Fruit fly (Drosophila melanogaster) whole organism, embryonic: ENCODE measurements around the gene slif.

Experiments
- Ada2b ChIP-seq: fragments of 200-800 bp; sonication (Bioruptor generic); IDR thresholded peaks from 2 replicates; pipeline ENCODE4 v1.3.6; 2022; ENCODE audit warnings: missing biosample characterization, missing genetic modification characterization
- Antp ChIP-seq: fragments of 200-800 bp; sonication (Bioruptor generic); optimal IDR thresholded peaks from 3 replicates; lab custom pipeline; 2016; ENCODE audit warnings: missing biosample characterization, missing genetic modification characterization
- Atf-2 ChIP-seq: fragments of 200-800 bp; sonication (Bioruptor generic); optimal IDR thresholded peaks from 2 replicates; lab custom pipeline; 2016; ENCODE audit warnings: missing biosample characterization, missing genetic modification characterization
- CG10565 ChIP-seq: fragments of 200-800 bp; sonication (Bioruptor generic); optimal IDR thresholded peaks from 3 replicates; lab custom pipeline; 2016; ENCODE audit warnings: missing biosample characterization, mild to moderate bottlenecking, missing genetic modification characterization
- CG11093 ChIP-seq: fragments of 200-800 bp; sonication (Bioruptor generic); IDR thresholded peaks from 3 replicates; pipeline ENCODE4 v1.3.6; 2022; ENCODE audit warnings: missing biosample characterization, missing genetic modification characterization
- CG11398 ChIP-seq: fragments of 200-800 bp; sonication (Bioruptor generic); optimal IDR thresholded peaks from 2 replicates; lab custom pipeline; 2016; ENCODE audit warnings: missing biosample characterization, missing genetic modification characterization
- CG11456 ChIP-seq: fragments of 200-800 bp; sonication (Bioruptor generic); IDR thresholded peaks from 3 replicates; pipeline ENCODE4 v1.3.6; 2022; ENCODE audit warnings: missing biosample characterization, missing genetic modification characterization
- CG11696 ChIP-seq: fragments of 200-800 bp; sonication (Bioruptor generic); IDR thresholded peaks from 2 replicates; pipeline ENCODE4 v1.3.6; 2022; ENCODE audit warnings: missing biosample characterization, missing genetic modification characterization
- CG12104 ChIP-seq: fragments of 200-800 bp; sonication (Bioruptor generic); optimal IDR thresholded peaks from 3 replicates; lab custom pipeline; 2016; ENCODE audit warnings: missing biosample characterization, missing genetic modification characterization
- CG12219 ChIP-seq: fragments of 200-800 bp; sonication (Bioruptor generic); optimal IDR thresholded peaks from 3 replicates; lab custom pipeline; 2018; ENCODE audit warnings: missing biosample characterization, mild to moderate bottlenecking, missing genetic modification characterization
- CG16815 ChIP-seq: fragments of 200-800 bp; sonication (Bioruptor generic); optimal IDR thresholded peaks from 3 replicates; lab custom pipeline; 2017; ENCODE audit warnings: missing biosample characterization, mild to moderate bottlenecking, missing genetic modification characterization
- CG17361 ChIP-seq: fragments of 200-800 bp; sonication (Bioruptor generic); IDR thresholded peaks from 3 replicates; pipeline ENCODE4 v1.3.6; 2022; ENCODE audit warnings: missing biosample characterization, missing genetic modification characterization
- CG18764 ChIP-seq: fragments of 200-800 bp; sonication (Bioruptor generic); optimal IDR thresholded peaks from 3 replicates; lab custom pipeline; 2016; ENCODE audit warnings: missing biosample characterization, missing genetic modification characterization
- CG2116 ChIP-seq: fragments of 200-800 bp; sonication (Bioruptor generic); optimal IDR thresholded peaks from 3 replicates; lab custom pipeline; 2018; ENCODE audit warnings: missing biosample characterization, mild to moderate bottlenecking, missing genetic modification characterization
- CG2129 ChIP-seq: fragments of 200-800 bp; sonication (Bioruptor generic); IDR thresholded peaks from 2 replicates; pipeline ENCODE4 v1.3.6; 2022; ENCODE audit warnings: missing biosample characterization, missing genetic modification characterization; ENCODE audit not compliant: partially characterized antibody
- CG2678 ChIP-seq: fragments of 200-800 bp; sonication (Bioruptor generic); optimal IDR thresholded peaks from 3 replicates; lab custom pipeline; 2019; ENCODE audit warnings: missing biosample characterization, mild to moderate bottlenecking, missing genetic modification characterization, moderate library complexity
- CG30431 ChIP-seq: fragments of 200-800 bp; sonication (Bioruptor generic); optimal IDR thresholded peaks from 2 replicates; lab custom pipeline; 2017; ENCODE audit warnings: missing biosample characterization, missing genetic modification characterization
- CG3281 ChIP-seq: fragments of 200-800 bp; sonication (Bioruptor generic); optimal IDR thresholded peaks from 3 replicates; lab custom pipeline; 2017; ENCODE audit warnings: missing biosample characterization, mild to moderate bottlenecking, missing genetic modification characterization
- CG3726 ChIP-seq: fragments of 200-800 bp; sonication (Bioruptor generic); IDR thresholded peaks from 3 replicates; pipeline ENCODE4, ENCODE4 v1.3.6; 2022; ENCODE audit warnings: missing biosample characterization, missing genetic modification characterization
- CG6683 ChIP-seq: fragments of 200-800 bp; sonication (Bioruptor generic); optimal IDR thresholded peaks from 2 replicates; lab custom pipeline; 2017; ENCODE audit warnings: missing biosample characterization, mild to moderate bottlenecking, missing genetic modification characterization, missing genetic modification reagents
- CG7786 ChIP-seq: fragments of 200-800 bp; sonication (Bioruptor generic); optimal IDR thresholded peaks from 2 replicates; lab custom pipeline; 2016; ENCODE audit warnings: missing biosample characterization, missing genetic modification characterization
- CG7839 ChIP-seq: fragments of 200-800 bp; sonication (Bioruptor generic); optimal IDR thresholded peaks from 3 replicates; lab custom pipeline; 2018; ENCODE audit warnings: missing biosample characterization, mild to moderate bottlenecking, missing genetic modification characterization, moderate library complexity
- CG9817 ChIP-seq: fragments of 200-800 bp; sonication (Bioruptor generic); optimal IDR thresholded peaks from 2 replicates; lab custom pipeline; 2018; ENCODE audit warnings: missing biosample characterization, mild to moderate bottlenecking, missing genetic modification characterization, moderate library complexity
- CG9876 ChIP-seq: fragments of 200-800 bp; sonication (Bioruptor generic); optimal IDR thresholded peaks from 2 replicates; lab custom pipeline; 2016; ENCODE audit warnings: missing biosample characterization, missing genetic modification characterization
- Dfd ChIP-seq, 2 experiments: fragments of >200 bp; optimal IDR thresholded peaks; 2 replicates each; lab custom pipeline; 2017; ENCODE audit warnings: missing biosample characterization in 2 of 2, missing genetic modification characterization in 2 of 2
- Dip3 ChIP-seq: fragments of 200-800 bp; sonication (Bioruptor generic); optimal IDR thresholded peaks from 3 replicates; lab custom pipeline; 2016; ENCODE audit warnings: missing biosample characterization, missing genetic modification characterization
- Fer1 ChIP-seq: fragments of 200-800 bp; sonication (Bioruptor generic); optimal IDR thresholded peaks from 2 replicates; lab custom pipeline; 2017; ENCODE audit warnings: missing biosample characterization, mild to moderate bottlenecking, missing genetic modification characterization
- Hey ChIP-seq: fragments of 200-800 bp; sonication (Bioruptor generic); optimal IDR thresholded peaks from 3 replicates; lab custom pipeline; 2018; ENCODE audit warnings: missing biosample characterization, mild to moderate bottlenecking, missing genetic modification characterization
- Hr3 ChIP-seq: fragments of 200-800 bp; sonication (Bioruptor generic); optimal IDR thresholded peaks from 3 replicates; lab custom pipeline; 2016; ENCODE audit warnings: missing biosample characterization, missing genetic modification characterization
- Lhr ChIP-seq: fragments of 200-800 bp; sonication (Bioruptor generic); optimal IDR thresholded peaks from 3 replicates; lab custom pipeline; 2017; ENCODE audit warnings: mild to moderate bottlenecking, missing biosample characterization, missing genetic modification reagents, missing genetic modification characterization
- Lpt ChIP-seq: fragments of >200 bp; optimal IDR thresholded peaks from 2 replicates; lab custom pipeline; 2018; ENCODE audit warnings: missing biosample characterization, missing genetic modification characterization
- MTF-1 ChIP-seq: fragments of 200-800 bp; sonication (Bioruptor generic); optimal IDR thresholded peaks from 2 replicates; lab custom pipeline; 2018; ENCODE audit warnings: missing biosample characterization, mild to moderate bottlenecking, missing genetic modification characterization, borderline replicate concordance
- Nf-YB ChIP-seq: fragments of 200-800 bp; sonication (Bioruptor generic); optimal IDR thresholded peaks from 3 replicates; lab custom pipeline; 2019; ENCODE audit warnings: missing biosample characterization, mild to moderate bottlenecking, missing genetic modification characterization, moderate library complexity
- aop ChIP-seq: fragments of 200-800 bp; sonication (Bioruptor generic); IDR thresholded peaks from 2 replicates; pipeline ENCODE4 v1.3.6; 2022; ENCODE audit warnings: missing biosample characterization, missing genetic modification characterization
- cad ChIP-seq: fragments of >200 bp; optimal IDR thresholded peaks from 2 replicates; lab custom pipeline; 2017; ENCODE audit warnings: missing biosample characterization, missing genetic modification characterization
- caup ChIP-seq: fragments of 200-800 bp; sonication (Bioruptor generic); optimal IDR thresholded peaks from 3 replicates; lab custom pipeline; 2017; ENCODE audit warnings: missing biosample characterization, mild to moderate bottlenecking, missing genetic modification characterization, moderate library complexity; ENCODE audit not compliant: severe bottlenecking
- dan ChIP-seq: fragments of 200-800 bp; sonication (Bioruptor generic); IDR thresholded peaks from 2 replicates; pipeline ENCODE4 v1.3.6; 2022; ENCODE audit warnings: missing biosample characterization, missing genetic modification characterization
- ems ChIP-seq: fragments of 200-800 bp; sonication (Bioruptor generic); optimal IDR thresholded peaks from 3 replicates; lab custom pipeline; 2016; ENCODE audit warnings: missing biosample characterization, missing genetic modification characterization
- kni ChIP-seq: fragments of 200-800 bp; sonication (Bioruptor generic); optimal IDR thresholded peaks from 3 replicates; lab custom pipeline; 2017; ENCODE audit warnings: mild to moderate bottlenecking, missing biosample characterization, missing genetic modification reagents, missing genetic modification characterization
- lilli ChIP-seq: fragments of 200-800 bp; sonication (Bioruptor generic); optimal IDR thresholded peaks from 3 replicates; lab custom pipeline; 2016; ENCODE audit warnings: missing biosample characterization, missing genetic modification characterization
- maf-S ChIP-seq: fragments of 200-800 bp; sonication (Bioruptor generic); optimal IDR thresholded peaks from 2 replicates; lab custom pipeline; 2016; ENCODE audit warnings: missing biosample characterization, missing genetic modification characterization
- nerfin-2 ChIP-seq: fragments of 200-800 bp; sonication (Bioruptor generic); IDR thresholded peaks from 2 replicates; pipeline ENCODE4 v1.3.6; 2022; ENCODE audit warnings: missing biosample characterization, missing genetic modification characterization; ENCODE audit not compliant: partially characterized antibody
- pnt ChIP-seq: fragments of 200-800 bp; sonication (Bioruptor generic); optimal IDR thresholded peaks from 3 replicates; lab custom pipeline; 2016; ENCODE audit warnings: missing biosample characterization, missing genetic modification characterization
- sc ChIP-seq, 3 experiments: fragments of >200 bp in 2 of 3; fragments of 200-800 bp in 1 of 3; sonication (Bioruptor generic) in 1 of 3; optimal IDR thresholded peaks; 2 replicates in 2 of 3; 3 replicates in 1 of 3; lab custom pipeline; 2017; ENCODE audit warnings: mild to moderate bottlenecking in 1 of 3, missing biosample characterization in 1 of 3, missing genetic modification characterization in 1 of 3, missing genetic modification reagents in 1 of 3
- sisA ChIP-seq: fragments of 200-800 bp; sonication (Bioruptor generic); IDR thresholded peaks from 2 replicates; pipeline ENCODE4 v1.3.6; 2022; ENCODE audit warnings: missing biosample characterization, missing genetic modification characterization
- tap ChIP-seq: fragments of 200-800 bp; optimal IDR thresholded peaks from 3 replicates; lab custom pipeline; 2019; ENCODE audit warnings: missing biosample characterization, mild to moderate bottlenecking, missing genetic modification characterization, moderate library complexity
- tin ChIP-seq: fragments of 200-800 bp; sonication (Bioruptor generic); optimal IDR thresholded peaks from 3 replicates; lab custom pipeline; 2016; ENCODE audit warnings: missing biosample characterization, missing genetic modification characterization
- tio ChIP-seq: fragments of 200-800 bp; sonication (Bioruptor generic); optimal IDR thresholded peaks from 2 replicates; lab custom pipeline; 2017; ENCODE audit warnings: missing biosample characterization, missing genetic modification characterization, inconsistent platforms
- trh ChIP-seq: fragments of 200-800 bp; sonication (Bioruptor generic); optimal IDR thresholded peaks from 2 replicates; lab custom pipeline; 2016; ENCODE audit warnings: missing biosample characterization, missing genetic modification characterization
- vnd ChIP-seq: fragments of 200-800 bp; sonication (Bioruptor generic); IDR thresholded peaks from 3 replicates; pipeline ENCODE4 v1.3.6; 2022; ENCODE audit warnings: missing biosample characterization, missing genetic modification characterization; ENCODE audit not compliant: partially characterized antibody
- vvl ChIP-seq: fragments of 200-800 bp; sonication (Bioruptor generic); IDR thresholded peaks from 2 replicates; pipeline ENCODE4 v1.3.6; 2022; ENCODE audit warnings: missing biosample characterization, missing genetic modification characterization

slif gene

DNA sequence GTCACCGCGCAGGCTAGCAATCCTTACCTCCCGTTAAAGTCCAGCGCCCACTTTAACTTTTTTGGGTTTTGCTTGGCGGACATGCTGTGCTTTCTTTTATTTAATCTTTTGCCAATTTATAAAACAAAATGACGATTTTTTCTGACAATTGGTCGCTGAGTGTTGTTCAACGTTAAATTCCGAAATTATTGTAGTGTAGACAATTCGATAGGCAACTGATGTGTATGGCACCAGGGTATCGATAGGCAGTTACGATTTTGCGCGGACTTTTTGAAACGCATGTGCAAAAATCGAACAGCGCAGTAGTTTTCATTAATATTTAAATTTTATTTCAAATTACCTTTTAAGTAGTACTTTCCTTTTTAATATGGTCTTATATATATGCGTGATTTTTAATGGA, 12.8 kb upstream of the slif start, which contains the start of gene EMC4 (continued):
- TF ChIP-seq CG6683, result peak; percentile 43
- peak; percentile 40 for TF ChIP-seq CG7839
- no peak for TF ChIP-seq Nf-YB (GFP tag; lab: Kevin White, UChicago)
- TF ChIP-seq lilli, result peak; percentile 74
- no peak for TF ChIP-seq sc (optimal IDR thresholded peaks at IDR 0.05; lab: Kevin White, UChicago)
- no peak for TF ChIP-seq sc (GFP tag; optimal IDR thresholded peaks at IDR 0.05; lab: Kevin White, UChicago)
- TF ChIP-seq Lhr, result peak; percentile 17
- TF ChIP-seq Hr3, result peak; percentile 28
- peak; percentile 27; the same call in 1 of the 3 replicates for TF ChIP-seq CG17361 (GFP tag; lab: Robert Waterston, UW)
- TF ChIP-seq Hey (tag; lab: Kevin White, UChicago), result no peak
- TF ChIP-seq CG11093 (GFP tag; lab: Robert Waterston, UW), result no peak
- no peak for TF ChIP-seq tap (tag; lab: Kevin White, UChicago)
- peak; percentile 40 for TF ChIP-seq Antp (GFP tag; lab: Kevin White, UChicago)
- no peak for TF ChIP-seq sisA (GFP tag; lab: Robert Waterston, UW)
- TF ChIP-seq CG12104 (GFP tag; lab: Kevin White, UChicago), result no peak
- no peak for TF ChIP-seq CG30431 (GFP tag; lab: Kevin White, UChicago)
- TF ChIP-seq trh, result no peak
- TF ChIP-seq nerfin-2 (GFP tag; lab: Robert Waterston, UW), result peak; percentile 40; the same call in 1 of the 2 replicates
- TF ChIP-seq CG3726, result no peak
- TF ChIP-seq Ada2b (GFP tag; lab: Robert Waterston, UW), result no peak
- peak; percentile 58 for TF ChIP-seq CG7786 (GFP tag; lab: Kevin White, UChicago)
- TF ChIP-seq tin (GFP tag; lab: Kevin White, UChicago), result peak; percentile 51
- no peak for TF ChIP-seq CG11696 (GFP tag; lab: Robert Waterston, UW)
- TF ChIP-seq Lpt (GFP tag; lab: Kevin White, UChicago), result no peak
- no peak for TF ChIP-seq MTF-1 (GFP tag; lab: Kevin White, UChicago)
- no peak for TF ChIP-seq pnt (GFP tag; lab: Kevin White, UChicago)
- no peak for TF ChIP-seq CG9876
- TF ChIP-seq vvl, result peak; percentile 74
- TF ChIP-seq CG18764, result peak; percentile 30
- TF ChIP-seq Atf-2 (GFP tag; lab: Kevin White, UChicago), result no peak
- no peak for TF ChIP-seq CG12219 (GFP tag; lab: Kevin White, UChicago)
- no peak for TF ChIP-seq Dfd (GFP tag; optimal IDR thresholded peaks at IDR 0.05; lab: Kevin White, UChicago)
- peak; percentile 44 for TF ChIP-seq ems (GFP tag; lab: Kevin White, UChicago)
- TF ChIP-seq CG2678 (tag; lab: Kevin White, UChicago), result peak; percentile 21
- TF ChIP-seq aop (GFP tag; lab: Robert Waterston, UW), result no peak
- peak; percentile 28 for TF ChIP-seq maf-S (GFP tag; lab: Kevin White, UChicago)
- TF ChIP-seq cad (GFP tag; lab: Kevin White, UChicago), result no peak
- TF ChIP-seq kni, result no peak
- peak; percentile 72 for TF ChIP-seq Fer1 (GFP tag; lab: Kevin White, UChicago)
- TF ChIP-seq CG2129 (GFP tag; lab: Robert Waterston, UW), result 0 out of 2 replicates have a peak, but pooled peaks have one; percentile 20
- no peak for TF ChIP-seq CG10565 (GFP tag; lab: Kevin White, UChicago)
- TF ChIP-seq CG11398 (GFP tag; lab: Kevin White, UChicago), result peak; percentile 23
- peak; percentile 93 for TF ChIP-seq CG2116 (GFP tag; lab: Kevin White, UChicago)
- TF ChIP-seq tio (GFP tag; lab: Kevin White, UChicago), result no peak
- TF ChIP-seq vnd, result no peak
- no peak for TF ChIP-seq CG9817
- peak; percentile 34 for TF ChIP-seq CG3281 (GFP tag; lab: Kevin White, UChicago)
- TF ChIP-seq CG16815 (GFP tag; lab: Kevin White, UChicago), result no peak
- no peak for TF ChIP-seq Dip3 (GFP tag; lab: Kevin White, UChicago)
- peak; percentile 36; the same call in 2 of the 3 replicates for TF ChIP-seq CG11456 (GFP tag; lab: Robert Waterston, UW)
- no peak for TF ChIP-seq dan (GFP tag; lab: Robert Waterston, UW)
- peak; percentile 63 for TF ChIP-seq caup
